Fruit fly (Drosophila melanogaster): Measurements from ENCODE around the gene CG5746.

The CG5746 gene

DNA sequence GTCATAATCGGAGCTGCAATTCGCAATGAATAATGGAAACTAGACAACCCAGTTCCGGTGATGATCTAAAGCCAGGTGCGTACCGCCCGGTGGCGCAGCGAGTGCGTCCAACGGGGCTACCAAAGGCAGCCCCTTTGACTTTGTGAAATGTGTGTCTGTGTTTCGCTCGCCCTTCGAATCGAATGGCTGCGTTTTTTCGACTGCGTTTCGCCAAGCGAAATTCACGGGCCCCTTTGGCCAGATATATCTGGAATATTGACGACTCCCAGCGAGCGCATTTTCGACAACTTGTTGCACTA lies 29.6 kb downstream of the CG5746 start:
- no peak for TF ChIP-seq psq (optimal IDR thresholded peaks at IDR 0.05)
- TF ChIP-seq usp (GFP tag; optimal IDR thresholded peaks at IDR 0.05): no peak
- no peak for TF ChIP-seq Dll (optimal IDR thresholded peaks at IDR 0.05)
- TF ChIP-seq CG8478 (optimal IDR thresholded peaks at IDR 0.05): no peak
- no peak for TF ChIP-seq pan (optimal IDR thresholded peaks at IDR 0.05)
- no peak for TF ChIP-seq EcR (GFP tag; optimal IDR thresholded peaks at IDR 0.05)

DNA sequence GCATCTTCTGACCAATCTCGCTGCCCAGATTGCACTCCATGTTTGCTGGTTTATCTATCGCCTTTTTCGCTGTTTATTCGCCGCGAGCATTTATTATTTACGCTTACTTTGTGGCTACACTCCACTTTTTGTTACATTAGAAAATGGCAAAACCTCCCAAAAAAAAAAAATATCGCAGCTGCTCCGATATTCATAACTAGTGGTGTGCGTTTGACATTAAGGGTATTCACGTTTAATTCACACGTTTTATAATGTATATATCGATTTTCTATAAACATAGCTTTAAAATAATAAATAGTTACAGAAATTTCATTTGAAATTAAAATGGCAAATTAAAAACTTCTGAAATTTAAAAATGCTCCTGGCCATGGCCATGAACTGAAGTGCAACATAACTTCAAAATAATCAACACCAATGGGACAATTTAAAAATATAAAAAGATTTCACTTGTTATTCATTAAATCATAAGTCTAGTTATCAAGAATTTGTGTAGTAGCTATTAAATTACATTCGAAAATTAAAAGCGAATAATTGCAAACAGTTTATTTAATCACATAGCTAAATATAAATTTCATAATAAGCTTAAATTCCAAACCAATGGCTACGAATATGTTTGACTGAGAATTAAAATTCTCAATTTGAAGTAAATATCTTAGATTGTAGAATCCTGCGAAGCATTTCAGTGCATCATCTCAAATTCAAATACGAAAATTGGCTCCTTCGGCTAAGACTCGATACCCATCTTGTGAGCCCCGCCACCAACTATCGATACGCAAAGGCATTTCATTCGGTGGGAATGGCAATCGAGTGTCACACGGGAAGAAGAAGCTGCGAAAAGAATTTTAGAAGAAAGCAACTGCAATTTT lies 30.1 kb downstream of the CG5746 start, which contains the start of the genes Nab2 and BRWD3:
TSS of gene Nab2 (minus strand) at position 203 of the 866 bp plus-strand sequence.
TSS of gene BRWD3 (plus strand) at position 784 of the 866 bp plus-strand sequence.
- no peak for TF ChIP-seq usp (GFP tag; optimal IDR thresholded peaks at IDR 0.05)
- no peak for TF ChIP-seq psq (optimal IDR thresholded peaks at IDR 0.05)
- no peak for TF ChIP-seq CG8478 (optimal IDR thresholded peaks at IDR 0.05)
- TF ChIP-seq EcR (GFP tag; optimal IDR thresholded peaks at IDR 0.05): no peak
- no peak for TF ChIP-seq Dll (optimal IDR thresholded peaks at IDR 0.05)
- no peak for TF ChIP-seq pan (optimal IDR thresholded peaks at IDR 0.05)

DNA sequence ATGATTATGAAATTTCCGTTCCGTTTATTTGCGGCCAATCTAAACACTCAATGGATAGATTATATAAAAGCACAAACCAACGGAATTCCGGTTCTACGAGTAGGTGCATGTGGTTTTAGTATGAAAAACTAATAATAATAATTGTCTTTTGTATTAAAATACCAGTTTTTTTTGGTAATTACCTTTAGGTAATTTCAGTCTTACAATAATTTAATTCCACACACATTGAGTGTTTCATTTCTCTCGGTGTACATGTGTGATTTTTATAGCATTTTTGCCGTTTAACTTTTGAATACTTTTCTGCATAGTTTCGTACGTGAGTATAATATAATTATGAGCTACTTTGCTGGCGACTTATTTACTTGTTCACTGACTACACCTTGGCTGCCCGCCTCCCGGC lies 45.5 kb downstream of the CG5746 start:
- TF ChIP-seq Dll (optimal IDR thresholded peaks at IDR 0.05) (no peak), usp (GFP tag; optimal IDR thresholded peaks at IDR 0.05) (no peak)

DNA sequence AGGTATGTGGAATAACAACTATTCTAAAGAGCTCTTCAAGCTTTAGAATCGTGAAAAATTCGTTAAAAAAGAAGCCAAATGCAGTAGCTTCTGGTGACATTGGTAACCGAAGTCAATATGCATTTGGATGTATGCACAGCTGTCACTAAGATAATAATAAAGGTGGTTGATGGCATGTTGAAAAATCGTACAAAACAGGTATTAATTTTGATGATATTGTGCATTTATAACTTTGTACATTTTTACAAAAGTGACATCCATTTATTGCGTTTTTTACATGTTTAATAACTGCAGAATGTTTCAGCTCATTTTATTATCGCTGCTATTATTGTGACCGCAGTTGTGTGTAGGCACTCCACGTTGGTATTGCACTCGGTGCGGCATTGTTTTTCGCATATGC lies 47.1 kb downstream of the CG5746 start:
- TF ChIP-seq psq (optimal IDR thresholded peaks at IDR 0.05): no peak
- no peak for TF ChIP-seq pan (optimal IDR thresholded peaks at IDR 0.05)
- no peak for TF ChIP-seq EcR (GFP tag; optimal IDR thresholded peaks at IDR 0.05)
- no peak for TF ChIP-seq CG8478 (optimal IDR thresholded peaks at IDR 0.05)
- no peak for TF ChIP-seq usp (GFP tag; optimal IDR thresholded peaks at IDR 0.05)
- no peak for TF ChIP-seq Dll (optimal IDR thresholded peaks at IDR 0.05)

DNA sequence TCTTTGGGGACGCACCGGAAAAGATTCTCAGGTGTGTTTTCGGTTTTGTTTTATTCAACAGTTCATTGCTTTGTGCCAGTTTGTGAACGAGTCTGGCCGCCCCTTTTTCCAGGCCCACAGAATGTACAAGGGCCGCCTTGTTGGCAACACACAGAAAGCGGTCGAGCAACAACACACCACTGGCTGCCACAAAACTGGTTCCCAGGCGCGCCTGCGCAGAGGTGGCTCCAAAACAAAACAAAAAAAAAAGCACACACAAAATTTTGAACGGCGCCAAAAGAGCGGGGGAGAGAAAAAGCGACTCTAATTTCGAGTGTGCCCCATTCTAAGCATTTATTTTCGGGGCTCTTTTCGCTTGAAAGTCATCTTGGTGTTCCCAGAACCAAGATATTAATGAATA lies 49.4 kb downstream of the CG5746 start:
- TF ChIP-seq EcR (GFP tag; optimal IDR thresholded peaks at IDR 0.05): no peak
- no peak for TF ChIP-seq psq (optimal IDR thresholded peaks at IDR 0.05)
- TF ChIP-seq CG8478 (optimal IDR thresholded peaks at IDR 0.05): no peak
- TF ChIP-seq usp (GFP tag; optimal IDR thresholded peaks at IDR 0.05): no peak
- no peak for TF ChIP-seq pan (optimal IDR thresholded peaks at IDR 0.05)
- no peak for TF ChIP-seq Dll (optimal IDR thresholded peaks at IDR 0.05)

DNA sequence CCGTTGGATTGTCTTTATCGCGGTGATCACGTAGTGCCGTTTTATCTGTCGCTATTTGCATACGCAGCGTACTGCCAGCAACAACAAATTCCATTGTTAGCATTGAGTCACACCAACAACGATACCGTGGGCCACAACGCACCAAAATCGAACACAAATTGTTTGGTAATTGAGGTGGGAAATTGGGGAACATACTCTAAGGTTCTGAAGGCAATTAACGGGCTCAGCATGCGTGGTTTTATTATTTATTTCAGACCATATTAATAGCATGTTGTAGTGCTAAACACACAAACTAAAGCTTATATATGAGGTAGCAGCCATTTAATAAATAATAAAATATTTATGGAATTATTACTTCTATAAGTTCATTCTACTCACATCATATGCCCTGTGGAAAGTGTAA lies 50.1 kb downstream of the CG5746 start:
- no peak for TF ChIP-seq EcR (GFP tag; optimal IDR thresholded peaks at IDR 0.05)
- TF ChIP-seq CG8478 (optimal IDR thresholded peaks at IDR 0.05): no peak
- no peak for TF ChIP-seq usp (GFP tag; optimal IDR thresholded peaks at IDR 0.05)
- TF ChIP-seq psq (optimal IDR thresholded peaks at IDR 0.05): no peak
- no peak for TF ChIP-seq pan (optimal IDR thresholded peaks at IDR 0.05)
- TF ChIP-seq Dll (optimal IDR thresholded peaks at IDR 0.05): no peak

DNA sequence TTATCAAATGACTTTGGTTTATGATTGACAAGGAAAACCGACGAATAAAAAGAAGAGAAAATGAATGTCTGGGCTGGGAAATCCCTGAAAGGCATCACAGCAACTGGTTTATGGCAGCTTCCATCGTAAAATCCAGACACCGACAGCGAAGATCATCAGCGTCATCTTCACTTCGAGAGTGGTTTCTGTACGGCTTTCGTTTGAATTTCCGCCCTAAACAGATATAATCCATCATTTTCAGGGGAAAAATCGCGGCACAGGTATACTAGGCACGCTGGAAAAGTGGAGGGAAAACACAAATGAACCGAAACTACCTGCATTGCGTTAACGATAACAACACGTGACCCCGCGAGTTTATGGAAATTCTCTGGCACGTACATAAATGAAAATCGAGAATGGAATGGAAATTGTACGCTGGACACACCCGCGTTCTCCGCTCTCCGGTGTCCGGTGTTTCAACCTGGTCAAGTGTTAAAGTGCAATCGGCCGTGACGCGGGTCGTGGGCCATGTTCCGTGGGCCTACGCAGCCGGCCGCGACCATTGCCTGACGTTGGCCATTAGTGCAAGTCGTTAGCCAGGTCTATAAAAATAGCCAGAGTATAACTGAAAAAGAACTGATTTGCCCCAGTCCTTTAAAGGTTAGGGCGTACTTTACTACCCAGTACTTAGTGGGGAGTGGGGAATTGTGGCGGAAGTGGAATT lies 51.0 kb downstream of the CG5746 start:
- TF ChIP-seq usp (GFP tag; optimal IDR thresholded peaks at IDR 0.05) (no peak), psq (optimal IDR thresholded peaks at IDR 0.05) (no peak), CG8478 (optimal IDR thresholded peaks at IDR 0.05) (no peak), EcR (GFP tag; optimal IDR thresholded peaks at IDR 0.05) (no peak), pan (optimal IDR thresholded peaks at IDR 0.05) (no peak), Dll (optimal IDR thresholded peaks at IDR 0.05) (no peak)

DNA sequence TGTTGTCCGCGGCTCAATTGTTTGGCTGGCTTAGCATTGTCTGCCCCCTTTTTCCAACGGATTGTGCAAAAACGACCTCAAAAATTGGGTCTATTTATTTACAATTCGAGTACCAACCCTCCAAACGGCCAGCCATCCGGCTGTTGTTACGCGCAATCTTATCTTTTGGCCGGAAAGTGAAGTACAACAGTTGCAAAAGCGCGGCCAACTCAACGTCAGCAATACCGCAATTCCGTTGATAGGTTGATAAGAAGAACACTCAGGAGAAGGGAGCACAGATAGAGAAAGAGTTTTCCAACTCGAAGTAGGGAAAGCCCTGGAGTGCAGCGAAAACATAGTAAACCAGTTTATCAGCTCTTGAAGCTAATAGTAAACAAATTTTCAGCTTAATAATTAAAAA lies 51.7 kb downstream of the CG5746 start:
- no peak for TF ChIP-seq psq (optimal IDR thresholded peaks at IDR 0.05)
- TF ChIP-seq EcR (GFP tag; optimal IDR thresholded peaks at IDR 0.05): no peak
- TF ChIP-seq CG8478 (optimal IDR thresholded peaks at IDR 0.05): no peak
- no peak for TF ChIP-seq usp (GFP tag; optimal IDR thresholded peaks at IDR 0.05)
- TF ChIP-seq Dll (optimal IDR thresholded peaks at IDR 0.05): no peak
- no peak for TF ChIP-seq pan (optimal IDR thresholded peaks at IDR 0.05)

DNA sequence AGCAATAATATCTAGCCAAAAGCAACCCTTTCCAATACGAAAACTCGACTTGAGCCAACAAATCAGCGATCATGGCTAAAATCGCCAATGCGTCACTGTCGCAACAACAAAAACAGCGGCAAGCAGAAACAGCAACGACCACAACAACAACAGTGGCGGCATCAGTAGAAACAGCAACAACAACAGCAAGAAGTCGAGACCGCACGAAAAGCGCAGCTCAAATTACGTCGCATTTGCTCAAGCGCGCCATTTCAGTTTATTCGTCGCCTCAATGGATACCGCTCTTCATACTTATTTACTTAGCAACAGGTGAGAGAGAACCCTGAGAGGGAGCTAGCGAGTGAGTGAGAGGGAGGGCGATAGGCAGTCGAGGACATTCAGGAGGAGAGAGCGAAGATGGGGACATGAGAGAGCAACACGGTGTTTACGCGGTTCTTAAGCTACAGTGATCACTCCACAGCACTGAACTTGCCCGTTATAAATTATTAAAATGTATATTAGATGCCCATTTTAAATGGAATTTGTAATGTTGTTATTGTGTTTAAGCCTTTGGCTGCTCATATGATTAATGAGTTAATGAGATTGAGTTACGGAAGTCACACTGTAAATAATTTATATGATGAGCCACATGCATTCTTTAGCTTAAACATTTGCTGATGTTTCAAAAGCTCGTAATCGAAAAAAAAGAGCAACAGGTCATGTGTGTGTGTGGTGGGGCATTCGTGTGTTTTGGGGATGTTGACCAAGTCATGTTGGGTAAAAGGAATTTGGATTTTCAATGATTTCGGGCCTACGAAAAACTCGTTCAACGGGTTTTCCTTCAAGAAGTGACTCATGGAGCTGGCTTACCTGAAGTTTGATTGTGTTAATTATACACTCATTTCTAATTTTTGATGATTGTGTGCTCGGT lies 52.8 kb downstream of the CG5746 start:
- TF ChIP-seq pan (optimal IDR thresholded peaks at IDR 0.05) (no peak), Dll (optimal IDR thresholded peaks at IDR 0.05) (no peak), CG8478 (optimal IDR thresholded peaks at IDR 0.05) (no peak), usp (GFP tag; optimal IDR thresholded peaks at IDR 0.05) (no peak), psq (optimal IDR thresholded peaks at IDR 0.05) (no peak), EcR (GFP tag; optimal IDR thresholded peaks at IDR 0.05) (no peak)

DNA sequence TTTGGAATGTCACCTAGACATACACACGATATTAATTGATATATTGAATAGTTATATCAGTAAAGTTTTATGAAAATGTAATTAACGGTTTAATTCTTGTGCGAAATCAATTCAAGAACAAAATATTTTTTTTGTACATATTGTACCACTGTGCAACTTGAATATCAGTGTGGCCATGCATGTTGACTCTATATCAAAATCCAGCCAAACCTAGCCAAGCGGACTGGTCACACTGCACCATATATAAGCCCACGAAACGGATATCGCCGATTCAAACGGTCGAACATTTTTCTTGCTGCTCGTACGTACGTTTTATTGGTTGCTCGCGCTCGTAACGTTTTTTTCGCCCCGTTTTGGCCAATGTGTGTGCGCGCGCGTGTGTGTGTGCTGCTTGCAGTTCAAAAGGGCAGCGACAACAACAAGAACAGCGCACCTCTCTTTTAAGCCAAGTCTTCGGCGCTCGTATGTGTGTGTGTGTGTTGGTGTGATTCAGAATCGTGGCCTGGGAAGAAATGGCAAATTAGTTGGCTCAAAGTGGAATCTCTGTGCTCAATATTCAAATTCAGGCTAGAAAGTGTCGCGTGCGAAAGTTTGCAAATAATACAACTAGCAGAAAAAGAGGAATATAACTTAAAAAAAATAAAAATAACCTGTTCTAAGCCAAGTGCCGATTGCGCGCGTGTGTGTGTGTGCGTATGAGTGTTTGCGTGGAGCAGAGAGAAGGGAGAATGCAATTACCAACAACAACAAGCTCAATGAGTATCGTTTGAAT lies 53.6 kb downstream of the CG5746 start, which contains the start of gene crb:
TSS of gene crb (plus strand) at position 295 of the 772 bp plus-strand sequence.
- TF ChIP-seq Dll (optimal IDR thresholded peaks at IDR 0.05): no peak
- no peak for TF ChIP-seq CG8478 (optimal IDR thresholded peaks at IDR 0.05)
- no peak for TF ChIP-seq pan (optimal IDR thresholded peaks at IDR 0.05)
- no peak for TF ChIP-seq psq (optimal IDR thresholded peaks at IDR 0.05)
- TF ChIP-seq usp (GFP tag; optimal IDR thresholded peaks at IDR 0.05): no peak
- no peak for TF ChIP-seq EcR (GFP tag; optimal IDR thresholded peaks at IDR 0.05)

DNA sequence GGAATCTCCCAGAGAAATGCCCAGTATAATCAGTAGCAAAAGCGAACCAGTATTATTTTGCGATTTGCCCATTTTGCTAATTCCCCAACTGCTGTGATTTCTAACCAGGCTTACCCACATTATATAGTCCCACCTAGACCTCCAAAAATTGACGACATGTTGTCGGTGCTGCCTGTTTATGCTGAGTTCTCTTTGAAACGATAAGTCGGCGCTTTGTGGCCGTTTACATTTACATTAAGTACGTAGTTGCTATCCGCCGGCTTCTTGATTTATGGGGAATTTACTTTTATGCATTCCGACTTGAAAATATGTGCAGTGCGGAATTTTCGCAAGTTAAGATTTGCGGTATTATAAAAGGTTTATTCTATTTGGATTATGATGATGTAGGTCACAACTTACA lies 54.3 kb downstream of the CG5746 start, which contains the start of gene CG5715:
TSS of gene CG5715 (minus strand) at position 101 of the 400 bp plus-strand sequence.
- no peak for TF ChIP-seq usp (GFP tag; optimal IDR thresholded peaks at IDR 0.05)
- no peak for TF ChIP-seq Dll (optimal IDR thresholded peaks at IDR 0.05)
- no peak for TF ChIP-seq CG8478 (optimal IDR thresholded peaks at IDR 0.05)
- TF ChIP-seq psq (optimal IDR thresholded peaks at IDR 0.05): no peak
- no peak for TF ChIP-seq EcR (GFP tag; optimal IDR thresholded peaks at IDR 0.05)
- no peak for TF ChIP-seq pan (optimal IDR thresholded peaks at IDR 0.05)
